Worm (Caenorhabditis elegans): ENCODE results near the gene fbxa-51.
A peak's percentile ranks its signal among the peaks of the same experiment; 100 is the strongest.

The fbxa-51 gene

DNA sequence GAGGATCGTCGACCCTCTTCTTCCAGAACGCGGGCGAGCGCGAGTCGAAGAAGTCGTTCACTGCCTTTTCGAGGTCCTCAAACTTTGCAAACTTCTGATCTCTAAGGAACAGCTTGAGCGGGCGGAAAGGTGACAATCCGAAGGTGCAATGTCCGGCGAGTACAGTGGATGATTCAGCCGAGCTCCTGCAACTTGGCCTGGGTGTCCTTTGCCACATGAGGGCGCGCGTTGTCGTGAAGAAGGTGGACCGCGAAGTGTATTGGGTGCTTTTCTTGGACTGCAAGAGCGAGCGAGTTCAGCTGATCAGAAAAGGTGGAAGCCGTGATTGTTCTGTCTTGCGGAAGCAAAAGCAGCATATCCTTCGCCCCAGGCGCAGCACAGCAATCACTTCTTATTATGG is 20.1 kb upstream of the fbxa-51 start:
- no peak for TF ChIP-seq ceh-43 (GFP tag; optimal IDR thresholded peaks at IDR 0.05)
- TF ChIP-seq sem-2 (GFP tag; optimal IDR thresholded peaks at IDR 0.05): no peak
- TF ChIP-seq bed-3 (GFP tag; optimal IDR thresholded peaks at IDR 0.05): no peak
- TF ChIP-seq cnd-1 (tag; optimal IDR thresholded peaks at IDR 0.05): no peak
- no peak for TF ChIP-seq lin-32 (GFP tag; optimal IDR thresholded peaks at IDR 0.05)
- no peak for TF ChIP-seq flh-1 (GFP tag; optimal IDR thresholded peaks at IDR 0.05)

DNA sequence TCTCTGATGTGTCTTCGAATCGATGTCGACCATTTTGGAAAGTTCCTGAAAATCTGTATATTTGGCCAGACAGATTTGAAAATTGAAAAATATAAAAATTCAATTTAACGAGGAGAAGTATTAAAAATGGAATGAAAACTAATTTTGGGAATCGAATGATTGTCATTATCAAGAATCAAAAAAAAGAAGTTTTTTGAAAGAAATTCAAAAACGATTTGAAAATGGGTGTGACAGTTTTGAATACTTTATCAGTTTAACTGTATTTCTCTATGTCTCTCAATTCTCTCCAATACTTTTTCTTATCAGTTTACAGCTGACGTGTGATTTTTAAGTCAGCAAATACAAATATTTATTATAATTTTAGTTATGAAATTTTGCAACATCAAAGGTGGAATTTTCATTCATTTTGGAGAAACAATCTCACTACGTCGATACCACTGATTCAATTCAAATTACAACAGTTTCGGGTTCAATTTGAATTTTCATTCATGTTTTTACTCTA is 18.6 kb upstream of the fbxa-51 start, which contains the start of gene fbxa-59:
fbxa-59 (minus strand) TSS at position 51 of the 502 bp plus-strand sequence.
- TF ChIP-seq pha-4 (tag; optimal IDR thresholded peaks at IDR 0.05) (no peak), elt-3 (tag; optimal IDR thresholded peaks at IDR 0.05) (no peak), ham-2 (GFP tag; optimal IDR thresholded peaks at IDR 0.05) (no peak), nhr-28 (tag; optimal IDR thresholded peaks at IDR 0.05) (no peak), nhr-76 (tag; optimal IDR thresholded peaks at IDR 0.05) (no peak), lsy-2 (tag; optimal IDR thresholded peaks at IDR 0.05) (no peak), sem-2 (GFP tag; optimal IDR thresholded peaks at IDR 0.05) (no peak), ces-1 (GFP tag; optimal IDR thresholded peaks at IDR 0.05) (no peak), snpc-4 (tag; optimal IDR thresholded peaks at IDR 0.05) (no peak), unc-39 (tag; optimal IDR thresholded peaks at IDR 0.05) (no peak), bed-3 (GFP tag; optimal IDR thresholded peaks at IDR 0.05) (no peak), sptf-1 (tag; optimal IDR thresholded peaks at IDR 0.05) (no peak), ceh-39 (tag; optimal IDR thresholded peaks at IDR 0.05) (no peak), lin-32 (GFP tag; optimal IDR thresholded peaks at IDR 0.05) (no peak), flh-1 (GFP tag; optimal IDR thresholded peaks at IDR 0.05) (no peak), M03D4.4 (tag; optimal IDR thresholded peaks at IDR 0.05) (no peak), unc-120 (tag; optimal IDR thresholded peaks at IDR 0.05; ENCODE audit: poor library complexity, severe bottlenecking) (no peak), mls-2 (tag; optimal IDR thresholded peaks at IDR 0.05) (no peak)

DNA sequence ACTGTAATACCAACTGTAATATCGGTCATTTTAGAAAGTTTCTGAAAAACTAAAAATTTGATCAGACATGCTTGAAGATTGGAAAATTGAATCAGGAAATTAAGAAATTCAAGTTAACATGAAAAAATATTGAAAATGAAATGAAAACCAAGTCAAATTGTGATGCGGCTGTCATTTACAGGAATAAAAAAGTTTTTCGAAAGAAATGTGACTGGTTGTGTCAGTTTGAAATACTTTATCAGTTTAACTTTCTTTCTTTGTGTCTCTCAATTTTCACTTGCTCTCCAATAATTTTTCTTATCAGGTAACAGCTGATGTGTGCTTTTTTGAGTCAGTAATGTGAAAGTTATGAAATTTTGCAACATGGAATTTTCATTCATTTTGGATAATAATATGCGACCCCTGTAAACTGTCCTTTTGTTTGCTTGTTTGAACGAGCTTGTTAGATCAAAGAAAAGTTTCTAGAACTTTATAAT is 15.8 kb upstream of the fbxa-51 start, which contains the start of gene fbxa-60:
fbxa-60 (minus strand) TSS at position 51 of the 476 bp plus-strand sequence.
- no peak for TF ChIP-seq mls-2 (tag; optimal IDR thresholded peaks at IDR 0.05)
- no peak for TF ChIP-seq hlh-1 (tag; optimal IDR thresholded peaks at IDR 0.05)
- no peak for TF ChIP-seq M03D4.4 (tag; optimal IDR thresholded peaks at IDR 0.05)
- TF ChIP-seq snpc-4 (tag; optimal IDR thresholded peaks at IDR 0.05): no peak
- no peak for TF ChIP-seq drap-1 (GFP tag; optimal IDR thresholded peaks at IDR 0.05)

DNA sequence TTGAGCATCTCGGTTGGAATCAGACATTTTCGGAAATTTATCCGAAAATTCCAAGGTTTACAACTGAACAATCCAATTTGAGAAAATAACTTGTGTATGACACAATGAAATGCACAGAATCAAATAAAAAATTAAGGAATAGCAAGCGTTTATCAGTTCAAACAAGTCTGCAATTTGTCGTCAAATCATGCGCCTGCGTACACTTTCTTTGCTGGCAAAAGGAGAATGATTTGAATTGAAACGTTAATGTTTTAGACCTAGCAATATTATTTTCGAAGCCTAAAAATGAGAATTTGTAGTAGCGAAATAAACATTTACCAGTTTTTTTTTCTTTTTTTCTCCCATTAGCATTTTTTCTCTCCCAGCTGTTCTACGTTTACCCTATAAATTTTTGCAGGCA is 11.6 kb upstream of the fbxa-51 start, which contains the start of the genes fbxa-67 and fbxa-11:
fbxa-67 (minus strand) TSS at position 199 of the 400 bp plus-strand sequence.
fbxa-11 (plus strand) TSS at position 398 of the 400 bp plus-strand sequence.
- TF ChIP-seq ces-1 (GFP tag; optimal IDR thresholded peaks at IDR 0.05) (peak; percentile 11), mab-5 (tag; optimal IDR thresholded peaks at IDR 0.05) (no peak)

DNA sequence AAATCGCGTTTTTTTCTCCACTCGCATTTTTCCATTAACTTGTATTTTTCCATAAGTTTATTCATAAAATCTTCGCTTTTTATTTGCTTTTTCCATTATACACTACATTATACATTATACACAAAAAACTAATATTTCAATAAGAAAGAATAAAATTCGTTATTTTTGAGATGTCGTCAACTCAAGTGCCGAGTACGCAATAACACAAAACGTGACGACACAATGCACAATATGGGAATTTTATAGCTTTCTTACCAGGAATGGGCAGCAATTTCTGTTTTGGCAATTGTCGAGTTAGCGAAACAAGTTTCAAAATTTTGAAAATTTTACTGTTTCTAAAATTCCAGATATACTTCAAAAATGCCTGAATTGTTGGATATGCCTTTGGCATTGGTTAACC is 9.9 kb upstream of the fbxa-51 start, which contains the start of gene fbxa-10:
fbxa-10 (plus strand) TSS at position 207 of the 400 bp plus-strand sequence.
- TF ChIP-seq unc-120 (tag; optimal IDR thresholded peaks at IDR 0.05; ENCODE audit: poor library complexity, severe bottlenecking) (peak; percentile 68), ces-1 (GFP tag; optimal IDR thresholded peaks at IDR 0.05) (peak; percentile 52), ceh-83 (GFP tag; optimal IDR thresholded peaks at IDR 0.05) (no peak)

DNA sequence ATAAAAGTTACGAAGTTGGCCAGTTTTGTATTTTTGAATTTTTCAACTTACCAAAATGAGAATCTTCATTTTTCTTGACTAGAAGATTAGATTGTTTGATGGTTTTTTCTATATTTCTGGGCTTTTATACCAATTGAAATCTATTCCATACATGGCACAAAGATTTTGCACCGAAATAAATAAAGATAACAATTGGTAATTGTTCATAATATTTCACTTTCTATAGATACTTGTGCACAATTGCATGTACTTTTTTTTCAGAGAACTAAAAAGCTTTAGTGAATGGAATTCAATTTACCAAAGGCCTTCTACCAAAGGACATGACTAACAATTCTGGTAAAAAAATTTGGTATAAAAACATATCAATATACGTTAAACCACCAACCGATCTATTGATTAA is 7.5 kb upstream of the fbxa-51 start, which contains the start of the genes T12B5.15 and T12B5.14:
T12B5.15 (minus strand) TSS at position 101 of the 400 bp plus-strand sequence.
T12B5.14 (plus strand) TSS at position 321 of the 400 bp plus-strand sequence.
- TF ChIP-seq bed-3 (GFP tag; optimal IDR thresholded peaks at IDR 0.05) (no peak), snpc-4 (tag; optimal IDR thresholded peaks at IDR 0.05) (no peak)

DNA sequence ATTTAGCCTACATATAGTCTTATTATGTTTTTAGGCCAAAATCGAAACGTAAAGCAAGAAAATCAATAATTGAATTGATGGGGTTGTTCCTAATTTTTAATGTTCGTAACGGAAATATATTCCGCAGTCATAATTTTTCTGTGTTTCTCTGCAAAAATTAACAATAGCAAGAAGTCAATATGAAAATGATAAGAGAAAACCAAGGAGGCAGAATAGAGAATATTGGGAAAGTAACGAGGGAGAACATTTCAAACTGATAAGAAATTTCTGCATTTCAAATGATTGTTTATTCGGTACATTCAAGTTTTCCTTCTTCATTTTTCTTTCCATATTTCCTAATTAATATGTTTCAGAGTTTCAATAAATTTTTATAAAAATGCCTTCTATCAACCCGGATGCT is 6.1 kb upstream of the fbxa-51 start, which contains the start of gene fbxa-54:
fbxa-54 (plus strand) TSS at position 354 of the 400 bp plus-strand sequence.
- TF ChIP-seq bed-3 (GFP tag; optimal IDR thresholded peaks at IDR 0.05): no peak
- TF ChIP-seq mab-5 (tag; optimal IDR thresholded peaks at IDR 0.05): no peak
- no peak for TF ChIP-seq sem-2 (GFP tag; optimal IDR thresholded peaks at IDR 0.05)
- TF ChIP-seq nhr-28 (tag; optimal IDR thresholded peaks at IDR 0.05): no peak
- TF ChIP-seq drap-1 (GFP tag; optimal IDR thresholded peaks at IDR 0.05): no peak
- TF ChIP-seq nhr-12 (tag; optimal IDR thresholded peaks at IDR 0.05): no peak
- no peak for TF ChIP-seq unc-39 (tag; optimal IDR thresholded peaks at IDR 0.05)
- no peak for TF ChIP-seq pha-4 (tag; optimal IDR thresholded peaks at IDR 0.05)
